Worm (Caenorhabditis elegans) whole organism, L1 larva: Measurements from ENCODE around the gene memo-1.

Source experiments
- ama-1 ChIP-seq: fragments of 150-350 bp; optimal IDR thresholded peaks from 2 replicates; lab custom pipeline; 2014
- blmp-1 ChIP-seq: fragments of 150-350 bp; optimal IDR thresholded peaks from 2 replicates; lab custom pipeline; 2014; ENCODE audit warnings: missing biosample characterization, missing genetic modification characterization
- ceh-90 ChIP-seq: sonication (generic microtip); optimal IDR thresholded peaks from 2 replicates; lab custom pipeline; 2016; ENCODE audit warnings: missing genetic modification characterization, missing compliant biosample characterization
- lin-13 ChIP-seq: fragments of 150-350 bp; optimal IDR thresholded peaks from 2 replicates; lab custom pipeline; 2014; ENCODE audit warnings: missing biosample characterization, missing genetic modification reagents, missing genetic modification characterization
- lin-35 ChIP-seq, 2 experiments: fragments of 150-350 bp; optimal IDR thresholded peaks; 2 replicates each; lab custom pipeline; 2014; ENCODE audit warnings: missing biosample characterization in 2 of 2, missing genetic modification characterization in 2 of 2, missing genetic modification reagents in 2 of 2
- nhr-11 ChIP-seq: fragments of 150-350 bp; optimal IDR thresholded peaks from 2 replicates; lab custom pipeline; 2014; ENCODE audit warnings: missing biosample characterization, missing genetic modification characterization
- nhr-12 ChIP-seq: sonication (generic microtip); optimal IDR thresholded peaks from 2 replicates; lab custom pipeline; 2017; ENCODE audit warnings: missing biosample characterization, missing genetic modification characterization
- nhr-20 ChIP-seq: sonication (generic microtip); optimal IDR thresholded peaks from 2 replicates; lab custom pipeline; 2016; ENCODE audit warnings: mild to moderate bottlenecking, missing genetic modification characterization, missing compliant biosample characterization
- nhr-237 ChIP-seq: fragments of 150-350 bp; optimal IDR thresholded peaks from 2 replicates; lab custom pipeline; 2014; ENCODE audit warnings: missing biosample characterization, missing genetic modification characterization
- nhr-77 ChIP-seq: fragments of 150-350 bp; optimal IDR thresholded peaks from 2 replicates; lab custom pipeline; 2014; ENCODE audit warnings: missing biosample characterization, missing genetic modification characterization
- unc-62 ChIP-seq: fragments of 150-350 bp; optimal IDR thresholded peaks from 2 replicates; lab custom pipeline; 2014; ENCODE audit warnings: missing biosample characterization, missing genetic modification reagents, missing genetic modification characterization
- zag-1 ChIP-seq: fragments of 150-350 bp; optimal IDR thresholded peaks from 2 replicates; lab custom pipeline; 2014; ENCODE audit warnings: missing biosample characterization, missing genetic modification characterization

ce11 chrV:7839485-7839884, 7.5 kb downstream of the memo-1 start, which contains the start of gene C37C3.12:
- TF ChIP-seq blmp-1: no peak
- TF ChIP-seq nhr-237 (tag; lab: Kevin White, UChicago): no peak
- TF ChIP-seq zag-1 (tag; lab: Kevin White, UChicago): no peak
- TF ChIP-seq ceh-90 (tag; lab: Kevin White, UChicago): no peak
- no peak for TF ChIP-seq nhr-12 (tag; lab: Kevin White, UChicago)
- TF ChIP-seq lin-35 (GFP tag; optimal IDR thresholded peaks at IDR 0.05; lab: Kevin White, UChicago): no peak
- TF ChIP-seq ama-1 (lab: Kevin White, UChicago): no peak
- TF ChIP-seq nhr-77: no peak
- no peak for TF ChIP-seq lin-13 (GFP tag; lab: Kevin White, UChicago)
- no peak for TF ChIP-seq nhr-11 (tag; lab: Kevin White, UChicago)
- TF ChIP-seq unc-62 (GFP tag; lab: Kevin White, UChicago): no peak
- no peak for TF ChIP-seq nhr-20 (tag; lab: Kevin White, UChicago)
